Worm (Caenorhabditis elegans): ENCODE data around the gene T05D4.5.

ce11 chrIII:13560715-13561114 lies 19.9 kb upstream of the T05D4.5 start:
- TF ChIP-seq tab-1 (GFP tag; IDR thresholded peaks at IDR 0.05) (no peak), T22C8.4 (GFP tag; IDR thresholded peaks at IDR 0.05) (no peak), ztf-23 (GFP tag; IDR thresholded peaks at IDR 0.05) (no peak), klf-2 (GFP tag; conservative IDR thresholded peaks at IDR 0.05) (no peak), ztf-29 (GFP tag; IDR thresholded peaks at IDR 0.05) (no peak), ref-1 (GFP tag; conservative IDR thresholded peaks at IDR 0.05) (no peak), flt-1 (GFP tag; IDR thresholded peaks at IDR 0.05) (no peak), med-1 (GFP tag; optimal IDR thresholded peaks at IDR 0.05; ENCODE audit: insufficient read depth) (no peak)
